Worm (Caenorhabditis elegans) whole organism, late embryonic: Measurements from ENCODE around the gene rpc-11.

Experiments used
- ama-1 ChIP-seq: fragments of 150-350 bp; optimal IDR thresholded peaks from 2 replicates; lab custom pipeline; 2014
- pha-4 ChIP-seq: fragments of 150-350 bp; optimal IDR thresholded peaks from 2 replicates; lab custom pipeline; 2018; ENCODE audit warnings: missing biosample characterization, missing genetic modification reagents, missing genetic modification characterization

DNA sequence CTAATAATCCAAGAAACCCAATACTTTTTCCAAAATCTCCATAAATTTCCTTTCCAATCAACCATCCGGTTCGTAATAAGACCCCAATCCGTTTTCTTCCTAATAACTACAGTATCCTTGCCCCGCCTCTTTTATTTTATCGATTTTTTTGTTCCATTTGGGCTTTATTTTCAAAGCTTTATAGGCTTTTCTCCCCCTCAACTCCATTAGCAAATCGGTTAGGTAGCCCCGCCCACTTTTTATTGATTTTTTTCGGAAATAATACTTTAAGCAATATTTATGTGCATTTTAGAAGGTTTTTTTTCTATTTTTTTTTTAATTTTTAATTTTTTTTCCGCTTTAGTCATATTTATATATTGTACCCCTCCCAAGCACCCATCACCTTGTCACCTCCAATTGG, 9.8 kb downstream of the rpc-11 start:
- no peak for TF ChIP-seq pha-4 (tag; lab: Kevin White, UChicago)
- TF ChIP-seq ama-1 (lab: Kevin White, UChicago), result no peak
